Fruit fly (Drosophila melanogaster): Measurements from ENCODE around the gene CG6321.

Gene CG6321

dm6 chr3L:11031784-11032183, 29.2 kb downstream of the CG6321 start (continued):
- TF ChIP-seq CG7745 (tag; optimal IDR thresholded peaks at IDR 0.05) (no peak), lola (GFP tag; optimal IDR thresholded peaks at IDR 0.05) (peak in 1 of 3 experiments; percentile 44), CG18764 (GFP tag; optimal IDR thresholded peaks at IDR 0.05) (no peak), sqz (GFP tag; optimal IDR thresholded peaks at IDR 0.05) (no peak), pros (GFP tag; optimal IDR thresholded peaks at IDR 0.05) (no peak), CG15073 (GFP tag; optimal IDR thresholded peaks at IDR 0.05) (no peak), HLH54F (GFP tag; optimal IDR thresholded peaks at IDR 0.05) (no peak), CG12391 (tag; optimal IDR thresholded peaks at IDR 0.05) (peak; percentile 30), gsb-n (tag; optimal IDR thresholded peaks at IDR 0.05) (peak; percentile 42), gem (tag; optimal IDR thresholded peaks at IDR 0.05) (peak; percentile 41), Hr51 (GFP tag; optimal IDR thresholded peaks at IDR 0.05) (no peak), Sox102F (GFP tag; optimal IDR thresholded peaks at IDR 0.05) (peak; percentile 3), CG10267 (tag; optimal IDR thresholded peaks at IDR 0.05) (peak; percentile 30), Meics (GFP tag; optimal IDR thresholded peaks at IDR 0.05) (no peak), Lhr (GFP tag; optimal IDR thresholded peaks at IDR 0.05) (no peak), vfl (GFP tag; optimal IDR thresholded peaks at IDR 0.05) (no peak), CG1792 (GFP tag; optimal IDR thresholded peaks at IDR 0.05) (no peak), CG18262 (tag; optimal IDR thresholded peaks at IDR 0.05) (peak; percentile 52), CG6689 (GFP tag; IDR thresholded peaks at IDR 0.05) (0 out of 2 replicates have a peak, but pooled peaks have one; percentile 14), Xbp1 (GFP tag; optimal IDR thresholded peaks at IDR 0.05) (peak; percentile 10), tll (GFP tag; optimal IDR thresholded peaks at IDR 0.05) (no peak), D19A (tag; optimal IDR thresholded peaks at IDR 0.05) (no peak), Mes4 (GFP tag; optimal IDR thresholded peaks at IDR 0.05) (no peak), CG14710 (tag; optimal IDR thresholded peaks at IDR 0.05) (peak; percentile 24), sima (GFP tag; optimal IDR thresholded peaks at IDR 0.05) (no peak), sens (GFP tag) (peak; percentile 43), zf30C (GFP tag; optimal IDR thresholded peaks at IDR 0.05) (peak; percentile 46), exex (tag; optimal IDR thresholded peaks at IDR 0.05) (no peak), CG17829 (tag; optimal IDR thresholded peaks at IDR 0.05) (peak; percentile 33), CrebB (tag; optimal IDR thresholded peaks at IDR 0.05) (no peak), Xrp1 (GFP tag; IDR thresholded peaks at IDR 0.05) (peak; percentile 47; the same call in 1 of the 2 replicates), CG31441 (GFP tag; IDR thresholded peaks at IDR 0.05) (peak; percentile 48)

dm6 chr3L:11027279-11027678, 33.7 kb downstream of the CG6321 start, which contains the start of gene CG32081:
TSS of gene CG32081 (plus strand) at chr3L:11027579.
- TF ChIP-seq HLH3B (GFP tag; IDR thresholded peaks at IDR 0.05), result no peak
- no peak for TF ChIP-seq mirr (GFP tag; optimal IDR thresholded peaks at IDR 0.05)

DNA sequence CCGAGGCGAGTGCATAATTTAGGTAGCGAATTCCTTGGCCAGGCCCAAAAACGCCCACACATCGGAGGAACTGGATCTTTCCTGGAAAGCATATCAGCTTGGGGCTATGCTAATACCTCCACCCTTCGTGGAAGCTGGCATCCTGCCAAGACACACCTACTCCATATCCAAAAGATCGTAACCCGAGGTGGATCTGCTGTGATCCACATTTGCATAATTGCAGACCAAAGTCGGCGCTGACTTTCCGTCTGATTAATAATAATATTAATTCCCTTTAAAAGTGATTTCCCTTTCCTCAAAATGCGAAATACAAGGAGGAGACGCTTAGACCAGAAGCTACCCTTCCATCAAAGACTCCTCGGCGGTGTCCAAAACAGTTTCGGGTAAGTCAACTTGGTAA, 35.8 kb downstream of the CG6321 start, which contains the start of gene CG32079:
Gene CG32079, plus strand, starts transcription at position 301 of the 400 bp plus-strand sequence.
- TF ChIP-seq Mrtf (GFP tag; IDR thresholded peaks at IDR 0.05) (0 out of 3 replicates have a peak, but pooled peaks have one; percentile 35), zfh2 (GFP tag; optimal IDR thresholded peaks at IDR 0.05) (no peak)

DNA sequence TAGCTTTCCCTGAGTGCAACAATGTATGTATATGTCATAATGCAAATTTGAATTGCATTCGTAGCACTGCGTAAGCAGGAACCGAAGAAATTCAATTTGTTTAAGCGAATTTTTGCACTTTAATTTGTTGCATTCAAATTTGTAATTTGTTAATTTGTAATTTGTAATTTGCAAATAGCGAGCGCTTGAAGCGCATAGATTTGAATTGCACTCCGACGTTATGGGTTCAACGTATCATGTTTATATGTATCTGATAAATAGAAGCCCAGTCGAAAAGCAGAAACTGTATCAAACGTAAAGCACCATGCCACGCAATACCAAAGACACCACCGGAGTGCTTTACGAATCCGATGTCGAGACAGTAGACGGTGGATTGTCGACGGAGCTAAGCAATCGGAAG, 37.8 kb downstream of the CG6321 start, which contains the start of gene Fad2:
Gene Fad2, plus strand, starts transcription at position 301 of the 400 bp plus-strand sequence.
- peak; percentile 1 for TF ChIP-seq sens (GFP tag)
- no peak for TF ChIP-seq tup (GFP tag; optimal IDR thresholded peaks at IDR 0.05)

All from whole organism, embryonic.